Worm (Caenorhabditis elegans): ENCODE results near the gene mdt-30.

The mdt-30 gene

DNA sequence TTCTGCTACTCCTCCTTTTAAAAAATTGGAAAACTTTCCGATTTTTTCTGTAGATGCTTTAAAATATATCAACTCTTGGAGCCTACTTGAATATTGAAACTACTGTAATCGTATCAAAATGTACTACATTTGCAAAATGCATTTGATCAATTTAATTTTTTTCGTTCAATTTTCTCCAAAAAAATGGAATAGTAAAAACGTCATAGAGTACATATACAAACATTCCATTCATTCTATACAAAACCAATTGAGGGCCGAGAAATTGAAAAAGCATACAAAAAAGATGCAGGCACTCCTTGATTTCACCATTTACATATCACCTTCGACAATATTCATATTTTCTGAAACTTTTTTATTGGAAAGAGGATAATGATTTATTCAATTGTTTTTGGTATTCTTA lies 23.8 kb downstream of the mdt-30 start, which contains the start of gene C06G4.6:
Gene C06G4.6 (plus strand): TSS at position 301 of the 400 bp plus-strand sequence.
- TF ChIP-seq mdl-1 (tag; optimal IDR thresholded peaks at IDR 0.05), result no peak
- no peak for TF ChIP-seq mbf-1 (tag; optimal IDR thresholded peaks at IDR 0.05)
- no peak for TF ChIP-seq dmd-4 (tag; optimal IDR thresholded peaks at IDR 0.05)
- TF ChIP-seq fos-1 (tag; optimal IDR thresholded peaks at IDR 0.05), result no peak

DNA sequence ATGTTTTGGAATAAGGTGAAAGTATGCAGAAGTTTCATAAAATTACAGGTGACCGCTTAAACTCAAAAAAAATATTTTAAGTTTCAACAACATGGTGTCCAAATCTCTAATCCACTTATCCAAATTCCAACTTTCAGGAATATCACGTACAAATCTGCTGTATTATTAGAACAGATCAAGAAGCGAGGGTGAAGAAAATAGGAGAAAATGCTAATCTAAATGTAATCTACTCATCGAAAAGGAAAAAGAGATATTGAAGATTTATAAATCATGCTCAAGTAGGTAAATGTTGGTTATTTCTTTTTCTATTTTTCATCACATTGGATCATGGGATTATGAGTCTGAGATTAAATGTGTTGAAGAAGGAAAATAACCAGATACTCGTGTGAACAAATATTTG lies 26.3 kb downstream of the mdt-30 start:
- TF ChIP-seq nhr-6 (tag; optimal IDR thresholded peaks at IDR 0.05) (no peak), ZK546.5 (tag; optimal IDR thresholded peaks at IDR 0.05) (no peak), ztf-1 (GFP tag; conservative IDR thresholded peaks at IDR 0.05) (no peak), fos-1 (tag; optimal IDR thresholded peaks at IDR 0.05) (no peak), egl-27 (tag; optimal IDR thresholded peaks at IDR 0.05) (no peak), sma-9 (GFP tag; optimal IDR thresholded peaks at IDR 0.05) (no peak), sma-9 (tag; optimal IDR thresholded peaks at IDR 0.05) (no peak), Y55F3AM.14 (GFP tag; optimal IDR thresholded peaks at IDR 0.05) (no peak), gmeb-1 (tag; optimal IDR thresholded peaks at IDR 0.05) (no peak), elt-1 (tag; optimal IDR thresholded peaks at IDR 0.05) (no peak), nhr-77 (tag; optimal IDR thresholded peaks at IDR 0.05) (no peak), lin-39 (tag; optimal IDR thresholded peaks at IDR 0.05) (no peak), mbf-1 (tag; optimal IDR thresholded peaks at IDR 0.05) (no peak), unc-55 (GFP tag; optimal IDR thresholded peaks at IDR 0.05) (no peak), crh-2 (tag; optimal IDR thresholded peaks at IDR 0.05) (no peak), ama-1 (optimal IDR thresholded peaks at IDR 0.05) (no peak)

- TF ChIP-seq unc-39 (tag; optimal IDR thresholded peaks at IDR 0.05) (no peak), nhr-23 (tag; optimal IDR thresholded peaks at IDR 0.05) (no peak), mdl-1 (tag; optimal IDR thresholded peaks at IDR 0.05) (no peak), nhr-25 (tag; optimal IDR thresholded peaks at IDR 0.05) (no peak), ama-1 (optimal IDR thresholded peaks at IDR 0.05) (no peak), lin-13 (GFP tag; optimal IDR thresholded peaks at IDR 0.05) (no peak), lsy-2 (tag; optimal IDR thresholded peaks at IDR 0.05) (no peak), fos-1 (tag; optimal IDR thresholded peaks at IDR 0.05) (no peak), ceh-82 (tag; optimal IDR thresholded peaks at IDR 0.05) (no peak), snpc-4 (tag; optimal IDR thresholded peaks at IDR 0.05) (no peak), nhr-21 (tag; optimal IDR thresholded peaks at IDR 0.05) (no peak), elt-1 (tag; optimal IDR thresholded peaks at IDR 0.05) (no peak)
Measured at ce11 chrIII:7997447-7998046, 30.3 kb downstream of the mdt-30 start.

ce11 chrIII:7996353-7996752 lies 31.5 kb downstream of the mdt-30 start, which contains the start of gene npr-17:
npr-17 (minus strand) TSS chrIII:7996453.
- TF ChIP-seq ceh-16 (tag; optimal IDR thresholded peaks at IDR 0.05) (no peak), nhr-6 (tag; optimal IDR thresholded peaks at IDR 0.05) (no peak), zag-1 (tag; optimal IDR thresholded peaks at IDR 0.05) (no peak), nhr-12 (tag; optimal IDR thresholded peaks at IDR 0.05) (no peak), crh-2 (tag; optimal IDR thresholded peaks at IDR 0.05) (no peak), nhr-237 (tag; optimal IDR thresholded peaks at IDR 0.05) (no peak), lin-13 (GFP tag; optimal IDR thresholded peaks at IDR 0.05) (no peak), nhr-21 (tag; optimal IDR thresholded peaks at IDR 0.05) (no peak), ZK546.5 (tag; optimal IDR thresholded peaks at IDR 0.05) (no peak), elt-3 (tag; optimal IDR thresholded peaks at IDR 0.05) (no peak), sma-3 (GFP tag; optimal IDR thresholded peaks at IDR 0.05) (no peak), C34F6.9 (tag; optimal IDR thresholded peaks at IDR 0.05) (no peak), blmp-1 (tag; optimal IDR thresholded peaks at IDR 0.05; ENCODE audit: insufficient read depth) (no peak)

DNA sequence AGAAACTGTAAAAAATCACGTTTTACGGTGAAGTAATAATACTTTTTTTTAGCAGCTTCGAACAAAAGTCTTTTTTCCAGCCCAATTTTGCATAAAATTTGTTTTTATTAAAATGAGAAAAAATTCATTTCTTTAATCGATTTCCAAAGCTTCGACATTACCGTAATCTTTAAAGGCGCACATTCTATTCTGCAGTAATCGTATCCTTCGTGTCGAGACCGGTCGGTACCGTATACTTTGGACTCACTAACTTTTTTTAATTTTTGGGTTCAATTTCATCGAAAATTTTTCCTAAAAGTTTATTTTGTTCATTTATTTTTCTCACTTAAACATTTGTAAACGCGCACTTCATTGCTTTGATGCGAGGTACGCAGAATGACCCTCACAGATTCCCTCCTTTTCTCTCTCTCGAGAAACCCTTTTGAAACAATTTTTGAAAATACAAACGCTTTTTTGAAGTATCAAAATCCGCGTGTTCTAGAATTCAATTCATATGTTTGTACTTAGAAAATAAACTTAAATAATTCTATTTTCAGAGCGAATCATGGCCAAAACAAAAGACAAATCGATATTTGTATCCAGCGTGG lies 41.2 kb downstream of the mdt-30 start, which contains the start of gene hrpk-2:
Gene hrpk-2 (plus strand): TSS at position 537 of the 587 bp plus-strand sequence.
- TF ChIP-seq nhr-25 (tag; optimal IDR thresholded peaks at IDR 0.05), result no peak
- TF ChIP-seq fos-1 (tag; optimal IDR thresholded peaks at IDR 0.05), result no peak
- no peak for TF ChIP-seq lin-39 (tag; optimal IDR thresholded peaks at IDR 0.05)
- TF ChIP-seq nhr-23 (tag; optimal IDR thresholded peaks at IDR 0.05), result no peak
- no peak for TF ChIP-seq gmeb-1 (tag; optimal IDR thresholded peaks at IDR 0.05)
- no peak for TF ChIP-seq nhr-129 (tag; optimal IDR thresholded peaks at IDR 0.05)
- TF ChIP-seq R02D3.7 (tag; optimal IDR thresholded peaks at IDR 0.05), result no peak
- TF ChIP-seq zag-1 (tag; optimal IDR thresholded peaks at IDR 0.05), result no peak
- no peak for TF ChIP-seq unc-39 (tag; optimal IDR thresholded peaks at IDR 0.05)
- TF ChIP-seq unc-62 (GFP tag; optimal IDR thresholded peaks at IDR 0.05), result no peak
- no peak for TF ChIP-seq nhr-237 (tag; optimal IDR thresholded peaks at IDR 0.05)
- TF ChIP-seq sma-9 (GFP tag; optimal IDR thresholded peaks at IDR 0.05), result no peak
- no peak for TF ChIP-seq sma-9 (tag; optimal IDR thresholded peaks at IDR 0.05)
- TF ChIP-seq nhr-21 (tag; optimal IDR thresholded peaks at IDR 0.05), result no peak
